Worm (Caenorhabditis elegans) whole organism, L1 larva: ENCODE data around the gene Y17D7B.4.
"Not testable (repeated sequence)": the region's sequence is repeated elsewhere in the genome, so short reads cannot be mapped to it uniquely, and the experiment has no call there.

ENCODE experiments used
- F16B12.6 ChIP-seq: fragments of 150-350 bp; optimal IDR thresholded peaks from 2 replicates; lab custom pipeline; 2014; ENCODE audit warnings: missing biosample characterization, missing genetic modification characterization
- alr-1 ChIP-seq: fragments of 200-800 bp; sonication (Bioruptor generic); optimal IDR thresholded peaks from 2 replicates; lab custom pipeline; 2018; ENCODE audit warnings: borderline replicate concordance, mild to moderate bottlenecking, missing genetic modification characterization, missing compliant biosample characterization
- ceh-82 ChIP-seq, 3 experiments: fragments of 150-350 bp in 1 of 3; sonication (generic microtip) in 2 of 3; optimal IDR thresholded peaks; 2 replicates each; lab custom pipeline; 2014 to 2017; ENCODE audit warnings: missing biosample characterization in 3 of 3, missing genetic modification characterization in 3 of 3
- ceh-90 ChIP-seq: sonication (generic microtip); optimal IDR thresholded peaks from 2 replicates; lab custom pipeline; 2016; ENCODE audit warnings: missing genetic modification characterization, missing compliant biosample characterization
- dpl-1 ChIP-seq, 3 experiments: fragments of 150-350 bp in 2 of 3; sonication (generic microtip) in 1 of 3; optimal IDR thresholded peaks; 2 replicates each; lab custom pipeline; 2014 to 2017; ENCODE audit warnings: missing biosample characterization in 3 of 3, missing genetic modification characterization in 3 of 3, missing genetic modification reagents in 3 of 3
- efl-1 ChIP-seq, 4 experiments: fragments of 150-350 bp; optimal IDR thresholded peaks in 3 of 4; peaks in 1 of 4; 1 replicate in 1 of 4; 2 replicates in 3 of 4; lab custom pipeline; 2014; ENCODE audit warnings: missing biosample characterization in 2 of 4, missing genetic modification characterization in 2 of 4, missing genetic modification reagents in 2 of 4
- efl-3 ChIP-seq: fragments of 200-800 bp; sonication (Bioruptor generic); optimal IDR thresholded peaks from 2 replicates; lab custom pipeline; 2018; ENCODE audit warnings: mild to moderate bottlenecking, missing genetic modification characterization, missing compliant biosample characterization
- egl-13 ChIP-seq: sonication (generic microtip); optimal IDR thresholded peaks from 2 replicates; lab custom pipeline; 2016; ENCODE audit warnings: missing genotype, missing genetic modification reagents, missing genetic modification characterization, missing compliant biosample characterization
- fos-1 ChIP-seq: fragments of 150-350 bp; optimal IDR thresholded peaks from 2 replicates; lab custom pipeline; 2014; ENCODE audit warnings: missing biosample characterization, missing genetic modification characterization
- grh-1 ChIP-seq: fragments of 200-800 bp; sonication (Bioruptor generic); IDR thresholded peaks from 2 replicates; pipeline ENCODE4 v1.3.6; 2022; ENCODE audit warnings: missing genetic modification reagents, missing genetic modification characterization, missing compliant biosample characterization
- hlh-17 ChIP-seq: fragments of 200-800 bp; sonication (Bioruptor generic); optimal IDR thresholded peaks from 2 replicates; lab custom pipeline; 2018; ENCODE audit warnings: missing genetic modification characterization, mild to moderate bottlenecking, missing compliant biosample characterization, moderate library complexity, borderline replicate concordance
- irx-1 ChIP-seq: sonication (generic microtip); optimal IDR thresholded peaks from 2 replicates; lab custom pipeline; 2016; ENCODE audit warnings: missing genetic modification characterization, missing compliant biosample characterization
- jun-1 ChIP-seq: fragments of 150-350 bp; optimal IDR thresholded peaks from 2 replicates; lab custom pipeline; 2014; ENCODE audit warnings: missing biosample characterization, missing genetic modification reagents, missing genetic modification characterization
- lin-13 ChIP-seq: fragments of 150-350 bp; optimal IDR thresholded peaks from 2 replicates; lab custom pipeline; 2014; ENCODE audit warnings: missing biosample characterization, missing genetic modification reagents, missing genetic modification characterization
- lin-14 ChIP-seq: fragments of 200-800 bp; sonication (Bioruptor generic); optimal IDR thresholded peaks from 2 replicates; lab custom pipeline; 2018; ENCODE audit warnings: mild to moderate bottlenecking, missing genetic modification characterization, moderate library complexity, missing compliant biosample characterization
- lin-35 ChIP-seq, 2 experiments: fragments of 150-350 bp; optimal IDR thresholded peaks; 2 replicates each; lab custom pipeline; 2014; ENCODE audit warnings: missing biosample characterization in 2 of 2, missing genetic modification characterization in 2 of 2, missing genetic modification reagents in 2 of 2
- lir-3 ChIP-seq: sonication (generic microtip); optimal IDR thresholded peaks from 2 replicates; lab custom pipeline; 2016; ENCODE audit warnings: mild to moderate bottlenecking, missing genetic modification characterization, moderate library complexity, missing compliant biosample characterization; ENCODE audit not compliant: poor library complexity
- mdl-1 ChIP-seq, 2 experiments: fragments of 150-350 bp; optimal IDR thresholded peaks; 2 replicates each; lab custom pipeline; 2014 to 2017; ENCODE audit warnings: missing biosample characterization in 2 of 2, missing genetic modification characterization in 2 of 2, inconsistent platforms in 1 of 2
- mef-2 ChIP-seq: fragments of 150-350 bp; optimal IDR thresholded peaks from 2 replicates; lab custom pipeline; 2014; ENCODE audit warnings: missing biosample characterization, missing genetic modification characterization
- mep-1 ChIP-seq: fragments of 150-350 bp; optimal IDR thresholded peaks from 2 replicates; lab custom pipeline; 2014; ENCODE audit warnings: missing biosample characterization, missing genetic modification characterization
- nhr-76 ChIP-seq: sonication (generic microtip); optimal IDR thresholded peaks from 2 replicates; lab custom pipeline; 2017; ENCODE audit warnings: missing biosample characterization, missing genetic modification characterization
- nhr-77 ChIP-seq: fragments of 150-350 bp; optimal IDR thresholded peaks from 2 replicates; lab custom pipeline; 2014; ENCODE audit warnings: missing biosample characterization, missing genetic modification characterization
- nhr-90 ChIP-seq: sonication (generic microtip); optimal IDR thresholded peaks from 2 replicates; lab custom pipeline; 2016; ENCODE audit warnings: mild to moderate bottlenecking, missing genetic modification characterization, missing compliant biosample characterization; ENCODE audit not compliant: poor library complexity
- snpc-4 ChIP-seq: fragments of 150-350 bp; optimal IDR thresholded peaks from 2 replicates; lab custom pipeline; 2014; ENCODE audit warnings: missing biosample characterization, missing genetic modification characterization
- snu-23 ChIP-seq: sonication (generic microtip); optimal IDR thresholded peaks from 2 replicates; lab custom pipeline; 2016; ENCODE audit warnings: missing genetic modification characterization, missing compliant biosample characterization
- sptf-1 ChIP-seq: fragments of 150-350 bp; optimal IDR thresholded peaks from 2 replicates; lab custom pipeline; 2014; ENCODE audit warnings: missing biosample characterization, missing genetic modification characterization
- swsn-7 ChIP-seq: sonication (generic microtip); optimal IDR thresholded peaks from 2 replicates; lab custom pipeline; 2016; ENCODE audit warnings: missing genetic modification characterization, missing compliant biosample characterization
- unc-30 ChIP-seq: sonication (generic microtip); optimal IDR thresholded peaks from 2 replicates; lab custom pipeline; 2017; ENCODE audit warnings: missing biosample characterization, missing genetic modification characterization
- unc-98 ChIP-seq: fragments of 200-800 bp; sonication (Bioruptor generic); IDR thresholded peaks from 2 replicates; pipeline ENCODE4 v1.3.6; 2022; ENCODE audit warnings: missing genetic modification characterization, missing compliant biosample characterization
- vab-15 ChIP-seq: sonication (generic microtip); optimal IDR thresholded peaks from 2 replicates; lab custom pipeline; 2017; ENCODE audit warnings: missing genotype, mild to moderate bottlenecking, missing genetic modification characterization, missing compliant biosample characterization
- zag-1 ChIP-seq: fragments of 150-350 bp; optimal IDR thresholded peaks from 2 replicates; lab custom pipeline; 2014; ENCODE audit warnings: missing biosample characterization, missing genetic modification characterization

The Y17D7B.4 gene

DNA sequence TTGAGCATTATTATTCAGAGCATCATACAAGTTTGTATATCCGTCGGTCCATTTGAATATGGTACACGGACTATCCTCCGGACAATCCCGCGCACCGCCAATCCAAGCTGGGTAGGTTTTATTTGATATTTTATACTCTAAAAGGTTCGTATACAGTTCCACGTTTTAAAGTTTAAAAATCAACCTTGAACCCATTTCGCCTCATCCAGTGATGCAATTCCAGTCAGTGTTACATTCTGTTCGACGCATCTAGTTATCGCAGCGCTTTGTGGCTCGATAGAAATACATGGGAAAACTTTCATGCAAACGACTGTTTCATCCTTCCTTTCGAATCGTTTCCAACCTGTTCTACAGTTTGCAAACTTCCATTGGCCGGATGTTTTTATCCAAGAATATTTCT lies 6.6 kb downstream of the Y17D7B.4 start:
- no peak for TF ChIP-seq efl-3 (GFP tag; lab: Kevin White, UChicago)

ce11 chrV:18762044-18762443 lies 14.4 kb downstream of the Y17D7B.4 start, which contains the start of gene F11D11.22:
TSS of gene F11D11.22 (plus strand) at chrV:18762344.
- TF ChIP-seq F16B12.6, egl-13, alr-1 (tag; lab: Kevin White, UChicago): not testable (repeated sequence)

ce11 chrV:18761078-18761477 lies 15.4 kb downstream of the Y17D7B.4 start, which contains the start of gene F11D11.4:
TSS of gene F11D11.4 (plus strand) at chrV:18761378.
- no peak for TF ChIP-seq mep-1 (tag; lab: Kevin White, UChicago)
- no peak for TF ChIP-seq irx-1 (tag; lab: Kevin White, UChicago)
- TF ChIP-seq lir-3: no peak
- TF ChIP-seq alr-1 (tag; lab: Kevin White, UChicago): no peak
- TF ChIP-seq nhr-76 (tag; lab: Kevin White, UChicago): no peak
- no peak for TF ChIP-seq unc-98 (GFP tag; lab: Robert Waterston, UW)
- no peak for TF ChIP-seq vab-15 (tag; lab: Kevin White, UChicago)
- no peak for TF ChIP-seq nhr-90 (tag; lab: Kevin White, UChicago)
- no peak for TF ChIP-seq sptf-1 (tag; lab: Kevin White, UChicago)
- TF ChIP-seq ceh-82 (tag; optimal IDR thresholded peaks at IDR 0.05; lab: Kevin White, UChicago): no peak
- no peak for TF ChIP-seq zag-1 (tag; lab: Kevin White, UChicago)
- TF ChIP-seq fos-1 (tag; lab: Kevin White, UChicago): no peak
- TF ChIP-seq F16B12.6 (tag; lab: Kevin White, UChicago): no peak
- no peak for TF ChIP-seq mef-2 (tag; lab: Kevin White, UChicago)
- TF ChIP-seq grh-1: no peak
- TF ChIP-seq unc-30 (tag; lab: Kevin White, UChicago): no peak
- TF ChIP-seq efl-3 (GFP tag; lab: Kevin White, UChicago): no peak

DNA sequence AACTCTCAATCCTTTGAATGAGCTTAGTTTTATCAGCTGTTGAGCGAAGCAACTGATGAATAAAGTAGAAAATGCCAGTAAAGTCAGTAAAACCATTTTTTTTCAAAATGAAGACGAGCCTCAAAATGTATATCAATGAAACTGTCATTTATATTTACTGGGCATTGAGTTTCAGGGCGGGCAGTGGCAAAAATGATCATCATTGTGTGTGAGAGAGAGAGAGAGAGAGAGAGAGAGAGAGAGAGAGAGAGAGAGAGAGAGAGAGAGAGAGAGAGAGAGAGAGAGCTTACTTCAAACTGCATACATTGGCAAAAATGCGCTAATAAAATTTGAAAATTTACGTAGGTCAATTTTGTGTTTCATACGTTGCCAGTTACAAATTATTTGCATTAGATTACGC lies 16.3 kb downstream of the Y17D7B.4 start, which contains the start of gene F11D11.3:
F11D11.3 (minus strand) TSS at position 101 of the 400 bp plus-strand sequence.
- TF ChIP-seq nhr-77 (tag; lab: Kevin White, UChicago): no peak
- no peak for TF ChIP-seq lir-3
- no peak for TF ChIP-seq snu-23
- TF ChIP-seq sptf-1 (tag; lab: Kevin White, UChicago): no peak
- TF ChIP-seq snpc-4: no peak
- TF ChIP-seq mdl-1 (tag; optimal IDR thresholded peaks at IDR 0.05; lab: Kevin White, UChicago): no peak
- TF ChIP-seq ceh-82 (tag; optimal IDR thresholded peaks at IDR 0.05; lab: Kevin White, UChicago): no peak
- no peak for TF ChIP-seq lin-13 (GFP tag; lab: Kevin White, UChicago)
- TF ChIP-seq efl-1 (optimal IDR thresholded peaks at IDR 0.05; lab: Kevin White, UChicago): no peak
- TF ChIP-seq efl-1 (GFP tag; optimal IDR thresholded peaks at IDR 0.05 in 1 of 2; lab: Kevin White, UChicago): no peak
- no peak for TF ChIP-seq lin-35 (GFP tag; optimal IDR thresholded peaks at IDR 0.05; lab: Kevin White, UChicago)
- TF ChIP-seq dpl-1 (GFP tag; optimal IDR thresholded peaks at IDR 0.05; lab: Kevin White, UChicago): no peak
- TF ChIP-seq lin-14 (GFP tag; lab: Kevin White, UChicago): no peak
- TF ChIP-seq ceh-90: no peak
- TF ChIP-seq jun-1 (tag; lab: Kevin White, UChicago): no peak
- TF ChIP-seq, all 84 proteins: peak for 0

- not testable (repeated sequence) for TF ChIP-seq fos-1 (tag; lab: Kevin White, UChicago); hlh-17 (GFP tag; lab: Kevin White, UChicago); swsn-7 (tag; lab: Kevin White, UChicago)
- TF ChIP-seq, all 84 proteins: peak for 0; not testable (repeated sequence) for 84
Observed at ce11 chrV:18754328-18754727, 22.2 kb downstream of the Y17D7B.4 start, which contains the start of gene clec-254. TSS of gene clec-254 (minus strand) at chrV:18754428.
